Worm (Caenorhabditis elegans) whole organism, L2 larva: ENCODE results near the gene cab-1.

Source experiments
- aly-2 ChIP-seq: fragments of 150-350 bp; optimal IDR thresholded peaks from 2 replicates; lab custom pipeline; 2014; ENCODE audit warnings: missing biosample characterization, missing genetic modification characterization
- blmp-1 ChIP-seq: sonication (generic microtip); optimal IDR thresholded peaks from 2 replicates; lab custom pipeline; 2017; ENCODE audit warnings: missing genetic modification characterization, mild to moderate bottlenecking, missing compliant biosample characterization, antibody characterized with exemption, moderate library complexity; ENCODE audit not compliant: insufficient read depth
- ceh-82 ChIP-seq: fragments of 150-350 bp; optimal IDR thresholded peaks from 2 replicates; lab custom pipeline; 2014; ENCODE audit warnings: missing biosample characterization, missing genetic modification characterization
- egl-27 ChIP-seq: sonication (generic microtip); optimal IDR thresholded peaks from 3 replicates; lab custom pipeline; 2017; ENCODE audit warnings: missing biosample characterization, missing genetic modification reagents, missing genetic modification characterization
- fos-1 ChIP-seq: fragments of 150-350 bp; optimal IDR thresholded peaks from 2 replicates; lab custom pipeline; 2014; ENCODE audit warnings: missing biosample characterization, missing genetic modification characterization
- lsy-2 ChIP-seq, 2 experiments: fragments of 150-350 bp in 1 of 2; sonication (generic microtip) in 1 of 2; optimal IDR thresholded peaks; 2 replicates each; lab custom pipeline; 2014 to 2017; ENCODE audit warnings: missing biosample characterization in 2 of 2, missing genetic modification characterization in 2 of 2
- mdl-1 ChIP-seq, 2 experiments: fragments of 150-350 bp in 1 of 2; sonication (generic microtip) in 1 of 2; optimal IDR thresholded peaks; 2 replicates each; lab custom pipeline; 2017; ENCODE audit warnings: missing biosample characterization in 2 of 2, missing genetic modification characterization in 2 of 2
- nhr-21 ChIP-seq: fragments of 150-350 bp; optimal IDR thresholded peaks from 2 replicates; lab custom pipeline; 2014; ENCODE audit warnings: missing biosample characterization, missing genetic modification characterization
- nhr-23 ChIP-seq: fragments of 150-350 bp; optimal IDR thresholded peaks from 2 replicates; lab custom pipeline; 2014; ENCODE audit warnings: missing biosample characterization, missing genetic modification reagents, missing genetic modification characterization
- zag-1 ChIP-seq: fragments of 150-350 bp; optimal IDR thresholded peaks from 2 replicates; lab custom pipeline; 2014; ENCODE audit warnings: missing biosample characterization, missing genetic modification characterization

DNA sequence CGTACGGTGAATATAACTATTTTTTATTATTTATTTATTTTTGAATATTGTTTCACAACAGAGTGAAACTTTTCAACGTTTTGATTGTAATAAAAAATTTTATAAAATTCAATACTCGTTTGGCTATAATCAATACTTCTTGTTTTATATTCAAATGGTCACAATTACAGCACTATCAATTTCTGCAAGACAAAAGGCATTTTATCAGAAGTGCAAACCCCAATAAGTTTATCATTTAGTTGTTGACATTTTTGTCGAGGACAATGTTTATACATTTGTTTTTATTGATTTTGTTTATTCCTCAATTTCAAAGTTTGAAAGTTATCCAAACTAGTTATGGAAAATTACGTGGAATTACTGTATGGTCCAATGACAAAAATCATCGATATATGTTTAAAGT is 13.3 kb upstream of the cab-1 start, which contains the start of gene cest-9.1:
- peak; percentile 57 for TF ChIP-seq fos-1 (tag; lab: Kevin White, UChicago)
- TF ChIP-seq aly-2 (tag; lab: Kevin White, UChicago), result no peak
- TF ChIP-seq blmp-1 (tag; lab: Kevin White, UChicago), result no peak
- TF ChIP-seq egl-27 (tag; lab: Kevin White, UChicago), result no peak
- no peak for TF ChIP-seq nhr-21 (tag; lab: Kevin White, UChicago)
- TF ChIP-seq mdl-1 (tag; optimal IDR thresholded peaks at IDR 0.05; lab: Kevin White, UChicago), result no peak
- TF ChIP-seq lsy-2 (tag; optimal IDR thresholded peaks at IDR 0.05; lab: Kevin White, UChicago), result no peak
- TF ChIP-seq ceh-82, result no peak
- TF ChIP-seq zag-1 (tag; lab: Kevin White, UChicago), result no peak
- no peak for TF ChIP-seq nhr-23
